ENCODE assay signal across 3 worm cellular contexts in genomic region chrII:6978908-6979307, ce11.
TF ChIP-seq lines count a peak whose summit lies in the region.

No protein-coding gene starts in this region.

TF ChIP-seq in whole organism, L1 larva, 84 proteins besides CTCF, POLR2A, EP300 and RAD21:
- no peak for TF ChIP-seq nhr-47 (tag; optimal IDR thresholded peaks at IDR 0.05; lab: Kevin White, UChicago)
- TF ChIP-seq lin-15B (tag; optimal IDR thresholded peaks at IDR 0.05; lab: Kevin White, UChicago) = no peak
- TF ChIP-seq efl-1 (optimal IDR thresholded peaks at IDR 0.05; lab: Kevin White, UChicago) = no peak
- no peak for TF ChIP-seq efl-1 (GFP tag; optimal IDR thresholded peaks at IDR 0.05 in 1 of 2; lab: Kevin White, UChicago)
- no peak for TF ChIP-seq C04F5.9 (tag; optimal IDR thresholded peaks at IDR 0.05; lab: Kevin White, UChicago)
- TF ChIP-seq blmp-1 (tag; optimal IDR thresholded peaks at IDR 0.05; lab: Kevin White, UChicago) = peak; percentile 84
- TF ChIP-seq ceh-63 (GFP tag; optimal IDR thresholded peaks at IDR 0.05; lab: Kevin White, UChicago) = no peak

TF ChIP-seq in whole organism, L3 larva, 47 proteins besides CTCF, POLR2A, EP300 and RAD21:
- peak; percentile 73 for TF ChIP-seq nhr-23 (tag; optimal IDR thresholded peaks at IDR 0.05; lab: Kevin White, UChicago)
- TF ChIP-seq aly-2 (tag; optimal IDR thresholded peaks at IDR 0.05; lab: Kevin White, UChicago) = no peak

TF ChIP-seq in whole organism, L4 larva, 104 proteins besides CTCF, POLR2A, EP300 and RAD21:
- no peak for TF ChIP-seq dmd-8 (GFP tag; IDR thresholded peaks at IDR 0.05; lab: Robert Waterston, UW)
- peak; percentile 11 for TF ChIP-seq nhr-28 (tag; optimal IDR thresholded peaks at IDR 0.05; lab: Kevin White, UChicago)

Comparison
In these comparisons a context has a peak if more than half of its experiments do, and no peak if none do; other contexts are left out.
1. Of the 29 proteins assayed by ChIP-seq in both whole organism, L4 larva and whole organism, L1 larva: peak only in whole organism, L4 larva: nhr-28; only in whole organism, L1 larva: none; in both: none; in neither: 28.